Worm (Caenorhabditis elegans) whole organism, young adult: ENCODE data around the gene T22F3.11.

Source experiments
- F37B4.10 ChIP-seq: fragments of 200-800 bp; sonication (Bioruptor generic); IDR thresholded peaks from 2 replicates; pipeline ENCODE4 v1.3.6; 2022; ENCODE audit warnings: missing genetic modification characterization, missing compliant biosample characterization
- F57C9.4 ChIP-seq: sonication (generic microtip); optimal IDR thresholded peaks from 2 replicates; lab custom pipeline; 2017; ENCODE audit warnings: mild to moderate bottlenecking, missing genetic modification characterization, missing compliant biosample characterization
- ama-1 ChIP-seq, 3 experiments: fragments of 150-350 bp in 1 of 3; sonication (generic microtip) in 2 of 3; optimal IDR thresholded peaks; 2 replicates each; lab custom pipeline; 2014 to 2018; ENCODE audit warnings: missing biosample characterization in 2 of 3, missing genetic modification characterization in 2 of 3, missing genetic modification reagents in 2 of 3
- ceh-91 ChIP-seq: fragments of 200-800 bp; sonication (Bioruptor generic); IDR thresholded peaks from 2 replicates; pipeline ENCODE4 v1.3.6; 2022; ENCODE audit warnings: missing genetic modification reagents, missing genetic modification characterization, missing compliant biosample characterization
- hsf-1 ChIP-seq: fragments of 200-800 bp; sonication (Bioruptor generic); IDR thresholded peaks from 2 replicates; pipeline ENCODE4 v1.3.6; 2022; ENCODE audit warnings: missing genetic modification reagents, missing genetic modification characterization, missing compliant biosample characterization
- lin-35 ChIP-seq, 3 experiments: fragments of 150-350 bp in 2 of 3; sonication (generic microtip) in 1 of 3; optimal IDR thresholded peaks; 2 replicates each; lab custom pipeline; 2014 to 2018; ENCODE audit warnings: missing biosample characterization in 3 of 3, missing genetic modification characterization in 3 of 3, missing genetic modification reagents in 3 of 3
- lir-1 ChIP-seq: fragments of 200-800 bp; sonication (Bioruptor generic); conservative IDR thresholded peaks from 2 replicates; pipeline ENCODE4 v1.3.6; 2022; ENCODE audit warnings: missing genetic modification reagents, missing genetic modification characterization, missing compliant biosample characterization
- lsy-27 ChIP-seq: sonication (generic microtip); optimal IDR thresholded peaks from 2 replicates; lab custom pipeline; 2017; ENCODE audit warnings: missing genetic modification characterization, mild to moderate bottlenecking, missing compliant biosample characterization, antibody characterized with exemption, missing genotype, borderline replicate concordance; ENCODE audit not compliant: insufficient read depth
- madf-6 ChIP-seq: fragments of 200-800 bp; sonication (Bioruptor generic); IDR thresholded peaks from 2 replicates; pipeline ENCODE4 v1.3.6; 2022; ENCODE audit warnings: missing genetic modification reagents, missing genetic modification characterization, missing compliant biosample characterization
- snpc-1.3 ChIP-seq: sonication (generic microtip); optimal IDR thresholded peaks from 2 replicates; lab custom pipeline; 2017; ENCODE audit warnings: missing genetic modification characterization, mild to moderate bottlenecking, missing compliant biosample characterization, antibody characterized with exemption, moderate library complexity, missing genotype, missing genetic modification reagents; ENCODE audit not compliant: insufficient read depth
- unc-130 ChIP-seq: sonication (generic microtip); optimal IDR thresholded peaks from 2 replicates; lab custom pipeline; 2016; ENCODE audit warnings: missing genetic modification reagents, missing genetic modification characterization, missing compliant biosample characterization
- ztf-22 ChIP-seq: fragments of 200-800 bp; sonication (Bioruptor generic); optimal IDR thresholded peaks from 2 replicates; lab custom pipeline; 2018; ENCODE audit warnings: mild to moderate bottlenecking, missing genetic modification characterization, moderate library complexity, missing compliant biosample characterization

- TF ChIP-seq ama-1 (optimal IDR thresholded peaks at IDR 0.05; lab: Kevin White, UChicago) (no peak), ama-1 (GFP tag; optimal IDR thresholded peaks at IDR 0.05; lab: Kevin White, UChicago) (no peak), lsy-27 (tag; lab: Kevin White, UChicago) (no peak), F57C9.4 (tag; lab: Kevin White, UChicago) (no peak), ztf-22 (GFP tag; lab: Kevin White, UChicago) (no peak), ceh-91 (GFP tag; lab: Robert Waterston, UW) (no peak), F37B4.10 (GFP tag; lab: Robert Waterston, UW) (no peak), hsf-1 (GFP tag; lab: Robert Waterston, UW) (no peak), snpc-1.3 (tag; lab: Kevin White, UChicago) (no peak), lin-35 (GFP tag; optimal IDR thresholded peaks at IDR 0.05; lab: Kevin White, UChicago) (no peak), madf-6 (no peak), lir-1 (GFP tag; lab: Robert Waterston, UW) (no peak), unc-130 (no peak)
Observed at ce11 chrV:3649473-3649872, 35.1 kb upstream of the T22F3.11 start, which contains the start of gene str-114.
